Worm (Caenorhabditis elegans) whole organism, early embryonic: ENCODE results near the gene Y73F8A.14.

Source experiments
- aly-1 ChIP-seq: sonication (generic microtip); optimal IDR thresholded peaks from 2 replicates; lab custom pipeline; 2016; ENCODE audit warnings: missing genetic modification characterization, missing compliant biosample characterization
- ama-1 ChIP-seq: fragments of 150-350 bp; optimal IDR thresholded peaks from 2 replicates; lab custom pipeline; 2014
- ceh-13 ChIP-seq: fragments of 200-800 bp; sonication (Bioruptor generic); optimal IDR thresholded peaks from 2 replicates; lab custom pipeline; 2018; ENCODE audit warnings: mild to moderate bottlenecking, missing genetic modification characterization, missing compliant biosample characterization
- ceh-36 ChIP-seq: sonication (generic microtip); optimal IDR thresholded peaks from 2 replicates; lab custom pipeline; 2016; ENCODE audit warnings: missing genetic modification characterization, inconsistent platforms, missing compliant biosample characterization
- ets-7 ChIP-seq: sonication (generic microtip); optimal IDR thresholded peaks from 2 replicates; lab custom pipeline; 2016; ENCODE audit warnings: missing genotype, missing genetic modification characterization, missing compliant biosample characterization
- flt-1 ChIP-seq: fragments of 200-800 bp; sonication (Bioruptor generic); IDR thresholded peaks from 2 replicates; pipeline ENCODE4 v1.3.6; 2022; ENCODE audit warnings: missing genetic modification characterization, missing compliant biosample characterization
- hmbx-1 ChIP-seq: sonication (generic microtip); optimal IDR thresholded peaks from 2 replicates; lab custom pipeline; 2016; ENCODE audit warnings: mild to moderate bottlenecking, missing genetic modification characterization, missing compliant biosample characterization
- hmg-4 ChIP-seq: fragments of 200-800 bp; sonication (Bioruptor generic); optimal IDR thresholded peaks from 2 replicates; lab custom pipeline; 2018; ENCODE audit warnings: mild to moderate bottlenecking, missing genetic modification characterization, missing compliant biosample characterization
- scrt-1 ChIP-seq: fragments of 200-800 bp; sonication (Bioruptor generic); IDR thresholded peaks from 2 replicates; pipeline ENCODE4 v1.3.6; 2022; ENCODE audit warnings: missing genetic modification characterization, missing compliant biosample characterization
- sea-1 ChIP-seq: fragments of 200-800 bp; sonication (Bioruptor generic); conservative IDR thresholded peaks from 2 replicates; pipeline ENCODE4 v1.3.6; 2022; ENCODE audit warnings: missing genetic modification characterization, missing compliant biosample characterization
- tbx-11 ChIP-seq: fragments of 200-800 bp; sonication (Bioruptor generic); IDR thresholded peaks from 2 replicates; pipeline ENCODE4 v1.3.6; 2022; ENCODE audit warnings: missing genetic modification characterization, missing compliant biosample characterization
- tbx-37 ChIP-seq: fragments of 200-800 bp; sonication (Bioruptor generic); conservative IDR thresholded peaks from 2 replicates; pipeline ENCODE4 v1.3.6; 2022; ENCODE audit warnings: missing genetic modification reagents, missing genetic modification characterization, missing compliant biosample characterization
- tra-4 ChIP-seq: sonication (generic microtip); optimal IDR thresholded peaks from 2 replicates; lab custom pipeline; 2017; ENCODE audit warnings: missing genetic modification characterization, missing compliant biosample characterization

- TF ChIP-seq sea-1 (GFP tag; lab: Robert Waterston, UW) (no peak), tbx-37 (no peak), hmg-4 (GFP tag; lab: Kevin White, UChicago) (no peak), hmbx-1 (no peak), tra-4 (tag; lab: Kevin White, UChicago) (no peak), tbx-11 (no peak), ama-1 (lab: Kevin White, UChicago) (no peak), flt-1 (GFP tag; lab: Robert Waterston, UW) (no peak), ets-7 (no peak), aly-1 (no peak), ceh-13 (GFP tag; lab: Kevin White, UChicago) (no peak), scrt-1 (GFP tag; lab: Robert Waterston, UW) (no peak), ceh-36 (tag; lab: Kevin White, UChicago) (no peak)
Measured at ce11 chrIV:15361884-15362283, 43.0 kb upstream of the Y73F8A.14 start.
